Worm (Caenorhabditis elegans) whole organism, L4 larva: ENCODE data around the gene M195.2.

ENCODE experiments used
- F10B5.3 ChIP-seq: sonication (generic microtip); optimal IDR thresholded peaks from 2 replicates; lab custom pipeline; 2016; ENCODE audit warnings: mild to moderate bottlenecking, missing genetic modification characterization, missing compliant biosample characterization
- ZK546.5 ChIP-seq, 2 experiments: sonication (generic microtip); optimal IDR thresholded peaks; 2 replicates each; lab custom pipeline; 2017; ENCODE audit warnings: missing biosample characterization in 2 of 2, missing genetic modification characterization in 2 of 2
- lin-13 ChIP-seq: fragments of 150-350 bp; optimal IDR thresholded peaks from 2 replicates; lab custom pipeline; 2014; ENCODE audit warnings: missing biosample characterization, missing genetic modification reagents, missing genetic modification characterization
- lin-39 ChIP-seq: fragments of 150-350 bp; optimal IDR thresholded peaks from 2 replicates; lab custom pipeline; 2014; ENCODE audit warnings: missing biosample characterization, missing genetic modification reagents, missing genetic modification characterization
- mxl-3 ChIP-seq: fragments of 200-800 bp; sonication (Bioruptor generic); optimal IDR thresholded peaks from 2 replicates; lab custom pipeline; 2018; ENCODE audit warnings: mild to moderate bottlenecking, missing genetic modification characterization, missing compliant biosample characterization
- nhr-6 ChIP-seq: fragments of 150-350 bp; optimal IDR thresholded peaks from 2 replicates; lab custom pipeline; 2014; ENCODE audit warnings: missing biosample characterization, missing genetic modification characterization
- saeg-2 ChIP-seq: fragments of 200-800 bp; sonication (Bioruptor generic); IDR thresholded peaks from 2 replicates; pipeline ENCODE4 v1.3.6; 2022; ENCODE audit warnings: missing genetic modification reagents, missing genetic modification characterization, missing compliant biosample characterization
- skn-1 ChIP-seq: fragments of 150-350 bp; optimal IDR thresholded peaks from 2 replicates; lab custom pipeline; 2014; ENCODE audit warnings: missing biosample characterization, missing genetic modification characterization
- snpc-4 ChIP-seq: fragments of 150-350 bp; optimal IDR thresholded peaks from 2 replicates; lab custom pipeline; 2014; ENCODE audit warnings: missing biosample characterization, missing genetic modification characterization

DNA sequence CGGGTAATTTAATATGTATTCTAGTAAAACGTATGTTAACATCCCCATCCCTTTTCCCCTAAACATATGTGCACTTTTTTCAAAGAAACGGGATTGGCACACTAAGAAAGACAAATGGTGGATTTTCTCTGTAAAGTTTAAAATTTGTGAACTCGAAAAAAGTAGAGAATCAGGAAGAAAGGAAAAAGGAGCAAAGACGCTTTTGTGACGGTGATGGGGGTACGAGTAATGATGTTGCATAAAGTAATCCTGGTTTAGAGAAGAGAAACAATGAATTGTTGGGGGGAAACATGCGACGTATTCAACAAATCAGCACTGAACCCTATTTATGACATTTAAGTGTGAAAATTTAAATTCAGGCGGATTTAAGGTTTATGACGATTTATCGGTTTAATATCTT is 49.1 kb upstream of the M195.2 start:
- TF ChIP-seq snpc-4 (tag; lab: Kevin White, UChicago) = no peak
- TF ChIP-seq saeg-2 (GFP tag; lab: Robert Waterston, UW) = no peak
- TF ChIP-seq lin-39 = no peak
- no peak for TF ChIP-seq nhr-6 (tag; lab: Kevin White, UChicago)
- no peak for TF ChIP-seq skn-1 (tag; lab: Kevin White, UChicago)
- no peak for TF ChIP-seq F10B5.3 (tag; lab: Kevin White, UChicago)
- TF ChIP-seq lin-13 (GFP tag; lab: Kevin White, UChicago) = no peak
- no peak for TF ChIP-seq mxl-3 (GFP tag; lab: Kevin White, UChicago)
- TF ChIP-seq ZK546.5 (tag; optimal IDR thresholded peaks at IDR 0.05; lab: Kevin White, UChicago) = no peak
